Fruit fly (Drosophila melanogaster): ENCODE results near the gene Nazo.

The Nazo gene

dm6 chr3R:8279970-8280369 lies 7.7 kb upstream of the Nazo start:
- TF ChIP-seq acj6 (GFP tag; optimal IDR thresholded peaks at IDR 0.05) (no peak), svp (GFP tag) (peak; percentile 93), pdm3 (GFP tag; optimal IDR thresholded peaks at IDR 0.05) (no peak), Eip78C (GFP tag) (peak; percentile 38), esn (GFP tag; optimal IDR thresholded peaks at IDR 0.05) (peak; percentile 16), CG6792 (GFP tag; optimal IDR thresholded peaks at IDR 0.05) (no peak), CG8319 (GFP tag; optimal IDR thresholded peaks at IDR 0.05) (no peak)

dm6 chr3R:8282727-8283126 lies 4.9 kb upstream of the Nazo start:
- TF ChIP-seq CG7368 (GFP tag; optimal IDR thresholded peaks at IDR 0.05): no peak
- peak; percentile 33 for TF ChIP-seq CG31627 (GFP tag; optimal IDR thresholded peaks at IDR 0.05)
- TF ChIP-seq CG9139 (GFP tag; optimal IDR thresholded peaks at IDR 0.05): no peak
- TF ChIP-seq fkh (GFP tag; optimal IDR thresholded peaks at IDR 0.05): no peak
- peak; percentile 54 for TF ChIP-seq esn (GFP tag; optimal IDR thresholded peaks at IDR 0.05)
- peak; percentile 82 for TF ChIP-seq Eip78C (GFP tag)
- no peak for TF ChIP-seq CG6808 (GFP tag; optimal IDR thresholded peaks at IDR 0.05)
- TF ChIP-seq Met (GFP tag; optimal IDR thresholded peaks at IDR 0.05): peak; percentile 55
- no peak for TF ChIP-seq OdsH (GFP tag; optimal IDR thresholded peaks at IDR 0.05)
- TF ChIP-seq salr (GFP tag; optimal IDR thresholded peaks at IDR 0.05): no peak
- no peak for TF ChIP-seq CG8319 (GFP tag; optimal IDR thresholded peaks at IDR 0.05)
- no peak for TF ChIP-seq CG1621 (tag; optimal IDR thresholded peaks at IDR 0.05)
- peak; percentile 4 for TF ChIP-seq CG6792 (GFP tag; optimal IDR thresholded peaks at IDR 0.05)
- TF ChIP-seq Gug (GFP tag; IDR thresholded peaks at IDR 0.05): no peak
- TF ChIP-seq CG11762 (GFP tag; optimal IDR thresholded peaks at IDR 0.05; ENCODE audit: insufficient read depth): no peak
- TF ChIP-seq Ets21C (GFP tag; optimal IDR thresholded peaks at IDR 0.05): peak; percentile 24
- TF ChIP-seq achi (GFP tag; optimal IDR thresholded peaks at IDR 0.05): no peak
- no peak for TF ChIP-seq spab (GFP tag; optimal IDR thresholded peaks at IDR 0.05)
- TF ChIP-seq acj6 (GFP tag; optimal IDR thresholded peaks at IDR 0.05): no peak
- peak; percentile 59 for TF ChIP-seq Sox102F (GFP tag; optimal IDR thresholded peaks at IDR 0.05)
- peak; percentile 53 for TF ChIP-seq Blimp-1 (GFP tag; optimal IDR thresholded peaks at IDR 0.05)
- TF ChIP-seq CG15336 (GFP tag; IDR thresholded peaks at IDR 0.05): no peak
- no peak for TF ChIP-seq CG6276 (GFP tag; optimal IDR thresholded peaks at IDR 0.05)
- TF ChIP-seq topi (GFP tag; optimal IDR thresholded peaks at IDR 0.05): peak; percentile 45
- no peak for TF ChIP-seq Eip75B (GFP tag; optimal IDR thresholded peaks at IDR 0.05)
- no peak for TF ChIP-seq fd85E (GFP tag; optimal IDR thresholded peaks at IDR 0.05)
- no peak for TF ChIP-seq Lpt (GFP tag; optimal IDR thresholded peaks at IDR 0.05)
- no peak for TF ChIP-seq CG10669 (GFP tag; optimal IDR thresholded peaks at IDR 0.05)
- TF ChIP-seq CG32006 (GFP tag; optimal IDR thresholded peaks at IDR 0.05): no peak
- no peak for TF ChIP-seq CG11294 (GFP tag; IDR thresholded peaks at IDR 0.05)
- no peak for TF ChIP-seq dac (GFP tag; optimal IDR thresholded peaks at IDR 0.05)
- peak; percentile 22 for TF ChIP-seq CG34406 (GFP tag; optimal IDR thresholded peaks at IDR 0.05)
- no peak for TF ChIP-seq ss (GFP tag; optimal IDR thresholded peaks at IDR 0.05)
- peak; percentile 19 for TF ChIP-seq cyc (GFP tag; optimal IDR thresholded peaks at IDR 0.05)
- TF ChIP-seq CG6163 (GFP tag; IDR thresholded peaks at IDR 0.05): no peak
- no peak for TF ChIP-seq fd59A (GFP tag; optimal IDR thresholded peaks at IDR 0.05)
- TF ChIP-seq Hr39 (GFP tag; optimal IDR thresholded peaks at IDR 0.05): peak; percentile 54
- no peak for TF ChIP-seq Hr38 (GFP tag; optimal IDR thresholded peaks at IDR 0.05)
- TF ChIP-seq CG8632 (GFP tag; optimal IDR thresholded peaks at IDR 0.05): no peak
- peak; percentile 81 for TF ChIP-seq svp (GFP tag)
- no peak for TF ChIP-seq CG8119 (GFP tag; IDR thresholded peaks at IDR 0.05)
- no peak for TF ChIP-seq Hr4 (GFP tag; optimal IDR thresholded peaks at IDR 0.05)
- no peak for TF ChIP-seq CG16779 (tag; optimal IDR thresholded peaks at IDR 0.05)
- peak; percentile 5 for TF ChIP-seq vri (GFP tag; optimal IDR thresholded peaks at IDR 0.05)
- no peak for TF ChIP-seq Sox14 (GFP tag; optimal IDR thresholded peaks at IDR 0.05)
- peak; percentile 0 for TF ChIP-seq pdm3 (GFP tag; optimal IDR thresholded peaks at IDR 0.05)
- TF ChIP-seq CG4318 (GFP tag; optimal IDR thresholded peaks at IDR 0.05): no peak
- no peak for TF ChIP-seq dsx (GFP tag; optimal IDR thresholded peaks at IDR 0.05; ENCODE audit: poor library complexity, severe bottlenecking)
- peak; percentile 27 for TF ChIP-seq lz (GFP tag; optimal IDR thresholded peaks at IDR 0.05)
- no peak for TF ChIP-seq CG11902 (GFP tag; optimal IDR thresholded peaks at IDR 0.05)
